Worm (Caenorhabditis elegans): ENCODE data around the gene srd-42.

- no peak for TF ChIP-seq nhr-12 (tag; optimal IDR thresholded peaks at IDR 0.05)
- no peak for TF ChIP-seq unc-39 (tag; optimal IDR thresholded peaks at IDR 0.05)
- no peak for TF ChIP-seq nhr-77 (tag; optimal IDR thresholded peaks at IDR 0.05)
- TF ChIP-seq jun-1 (tag; optimal IDR thresholded peaks at IDR 0.05): no peak
- TF ChIP-seq elt-3 (tag; optimal IDR thresholded peaks at IDR 0.05): no peak
- no peak for TF ChIP-seq nhr-25 (tag; optimal IDR thresholded peaks at IDR 0.05)
- no peak for TF ChIP-seq fkh-10 (GFP tag; optimal IDR thresholded peaks at IDR 0.05)
- no peak for TF ChIP-seq lin-39 (tag; optimal IDR thresholded peaks at IDR 0.05)
- no peak for TF ChIP-seq nhr-28 (tag; optimal IDR thresholded peaks at IDR 0.05)
Measured at ce11 chrX:13331386-13331785, 28.1 kb upstream of the srd-42 start, which contains the start of gene sir-2.3.
